Fruit fly (Drosophila melanogaster): Measurements from ENCODE around the gene CG33521.

The CG33521 gene

DNA sequence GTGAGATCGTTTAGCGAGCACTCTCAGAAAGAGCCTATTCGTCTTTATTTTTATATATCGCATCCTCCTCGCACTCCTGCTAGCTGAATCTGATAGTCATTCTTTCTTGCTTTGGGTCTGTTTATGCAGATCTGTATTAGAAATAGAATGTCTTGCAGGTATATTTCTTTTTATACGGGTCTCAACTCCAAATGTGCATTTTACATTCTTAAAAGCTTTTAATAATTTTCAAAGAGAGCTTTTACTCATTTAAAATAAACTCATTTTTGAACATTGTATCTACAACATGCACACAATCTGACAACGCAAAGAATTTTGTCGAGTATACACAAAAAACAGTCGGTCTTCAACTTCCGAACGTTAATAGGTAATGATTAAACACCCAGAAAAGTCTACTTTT lies at the start of gene CG33521:
CG33521 (plus strand) TSS at position 301 of the 400 bp plus-strand sequence.
- TF ChIP-seq noc (tag; optimal IDR thresholded peaks at IDR 0.05): no peak

DNA sequence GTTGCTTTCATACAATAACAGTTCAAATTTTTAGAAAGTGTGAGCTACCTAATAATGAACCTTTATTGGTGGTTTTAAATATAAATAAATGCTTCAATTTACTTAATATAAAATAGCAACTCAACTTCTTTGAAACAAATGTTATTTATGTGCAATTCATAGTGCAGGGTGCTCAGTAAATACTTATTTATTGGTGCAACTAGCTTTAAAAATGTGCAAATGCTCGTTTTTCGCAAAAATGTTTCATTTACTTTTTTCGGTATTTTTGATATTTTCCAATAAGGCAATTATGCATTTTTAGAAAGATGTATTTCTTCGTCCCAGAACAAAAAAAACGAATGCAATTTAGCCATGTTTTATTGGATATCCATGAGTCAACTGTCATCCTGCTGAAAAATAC lies 40.9 kb upstream of the CG33521 start:
- TF ChIP-seq noc (tag; optimal IDR thresholded peaks at IDR 0.05): no peak

DNA sequence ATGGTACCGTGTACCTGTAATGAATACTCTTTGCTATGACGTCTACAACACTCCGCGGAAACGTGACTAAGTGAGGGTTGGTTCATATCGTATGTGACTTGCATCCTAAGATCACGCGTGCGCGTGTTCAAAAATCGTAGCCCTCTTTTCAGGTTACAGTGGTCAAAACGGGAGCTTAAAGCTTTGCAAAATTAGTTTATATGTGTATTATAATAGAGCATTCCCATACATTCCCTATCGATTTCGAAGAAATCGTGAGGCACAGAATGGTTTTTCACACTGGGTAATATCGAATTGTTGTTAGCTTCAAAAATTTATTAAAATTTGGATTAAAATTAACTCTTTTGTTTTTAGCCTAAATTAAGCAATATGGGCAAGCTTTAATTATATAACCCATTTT lies 39.1 kb upstream of the CG33521 start:
- no peak for TF ChIP-seq noc (tag; optimal IDR thresholded peaks at IDR 0.05)

DNA sequence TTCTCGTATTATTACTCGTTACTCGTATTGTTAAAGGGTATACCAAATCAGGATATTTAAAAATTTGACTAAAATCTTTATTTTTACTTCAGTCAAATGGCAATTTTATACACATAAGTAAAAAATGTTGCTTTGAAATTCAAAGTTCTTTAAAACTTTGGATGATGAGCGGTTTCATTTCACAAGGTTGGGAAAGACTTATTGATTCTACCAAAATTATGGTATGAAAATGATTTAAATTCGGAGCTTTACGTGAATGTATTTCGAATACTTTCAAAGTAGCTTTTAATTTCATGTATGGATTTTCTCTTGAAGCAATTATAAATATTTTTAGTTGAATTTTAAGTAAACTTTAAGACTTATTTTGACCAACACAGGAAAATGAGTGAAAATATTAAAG lies 38.4 kb upstream of the CG33521 start, which contains the start of gene Kif3C:
Kif3C (plus strand) TSS at position 301 of the 400 bp plus-strand sequence.
- TF ChIP-seq noc (tag; optimal IDR thresholded peaks at IDR 0.05): no peak

DNA sequence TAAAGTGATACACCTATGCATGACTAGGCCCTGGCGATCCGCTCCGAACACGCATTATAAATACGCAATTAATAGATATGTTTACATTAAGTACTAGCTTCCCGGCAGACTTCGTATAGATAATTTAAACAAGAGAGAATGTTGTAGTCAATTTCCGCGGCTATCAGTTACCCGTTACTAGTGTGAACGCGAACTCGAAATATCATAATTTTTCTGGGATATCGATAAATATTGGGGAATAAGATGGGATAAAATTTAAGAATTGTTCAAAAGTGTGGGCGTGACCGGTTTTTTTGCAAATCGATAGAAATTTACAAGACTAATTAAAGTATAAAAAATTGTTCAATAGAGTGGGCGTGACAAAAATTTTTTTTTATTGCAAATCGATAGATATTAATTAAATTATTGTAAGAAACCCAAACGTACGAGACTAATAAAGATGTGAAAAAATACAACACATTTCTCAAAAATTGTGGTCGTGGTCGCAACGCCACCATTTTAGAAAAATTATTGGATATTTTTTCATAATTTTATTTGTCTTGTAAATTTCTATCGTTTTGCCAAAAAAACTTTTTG lies 37.5 kb upstream of the CG33521 start:
- TF ChIP-seq noc (tag; optimal IDR thresholded peaks at IDR 0.05): no peak

DNA sequence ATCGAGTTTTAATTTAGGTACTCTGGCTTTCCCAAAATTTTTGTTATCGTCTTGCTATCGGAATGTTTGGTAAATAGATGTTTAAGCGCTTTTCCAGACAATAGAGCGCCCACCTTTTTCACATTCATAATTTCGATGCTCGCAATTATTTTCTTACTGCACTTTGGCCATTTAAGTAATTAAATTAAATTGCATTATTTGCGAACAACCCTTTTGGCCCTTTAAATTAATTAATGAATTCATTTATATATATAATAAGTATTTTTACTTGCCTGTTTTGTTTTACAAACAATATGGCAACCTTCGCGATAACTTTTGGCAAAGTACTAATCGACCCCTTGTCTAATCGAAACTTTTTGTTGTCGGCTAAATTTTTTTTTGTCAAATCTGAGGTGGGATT lies 29.3 kb upstream of the CG33521 start:
- TF ChIP-seq noc (tag; optimal IDR thresholded peaks at IDR 0.05): no peak

DNA sequence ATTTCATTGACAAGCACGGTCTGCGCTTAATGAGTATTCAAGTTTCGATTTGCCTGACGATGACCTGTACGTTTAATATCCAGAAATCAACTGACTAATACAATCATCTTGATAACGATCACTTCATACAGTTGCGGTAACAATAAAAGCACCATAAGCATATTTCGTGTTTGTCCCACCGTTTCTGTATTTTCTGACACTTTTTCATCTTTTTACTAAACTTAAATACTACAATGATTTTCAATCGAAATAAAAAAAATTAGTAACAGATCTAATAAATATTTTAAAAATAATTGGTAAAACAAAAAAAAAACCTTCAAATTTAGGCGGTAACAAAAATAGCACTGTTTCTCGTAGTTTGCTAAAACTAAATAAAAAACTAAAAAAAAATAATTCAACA lies 23.5 kb upstream of the CG33521 start, which contains the start of gene CG32017:
CG32017 (minus strand) TSS at position 101 of the 400 bp plus-strand sequence.
- TF ChIP-seq noc (tag; optimal IDR thresholded peaks at IDR 0.05): no peak

DNA sequence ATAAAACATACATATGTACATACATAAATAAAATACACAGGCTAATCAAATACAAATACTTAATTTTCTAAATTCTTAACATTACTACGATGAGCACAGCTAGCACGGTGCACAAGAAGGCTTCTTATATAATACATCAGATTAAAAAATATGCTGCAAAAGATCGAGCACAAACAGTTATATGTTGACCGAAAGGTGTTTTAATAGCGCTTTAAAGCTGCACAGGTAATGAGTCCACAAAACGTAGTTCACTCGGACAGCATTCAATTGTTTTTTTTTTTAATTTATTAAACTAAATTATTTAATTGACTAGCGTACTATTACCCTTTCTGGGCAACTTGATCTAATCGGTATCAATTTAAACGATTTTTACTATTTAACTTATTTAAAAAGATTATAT lies 10.4 kb upstream of the CG33521 start:
- TF ChIP-seq noc (tag; optimal IDR thresholded peaks at IDR 0.05): no peak

DNA sequence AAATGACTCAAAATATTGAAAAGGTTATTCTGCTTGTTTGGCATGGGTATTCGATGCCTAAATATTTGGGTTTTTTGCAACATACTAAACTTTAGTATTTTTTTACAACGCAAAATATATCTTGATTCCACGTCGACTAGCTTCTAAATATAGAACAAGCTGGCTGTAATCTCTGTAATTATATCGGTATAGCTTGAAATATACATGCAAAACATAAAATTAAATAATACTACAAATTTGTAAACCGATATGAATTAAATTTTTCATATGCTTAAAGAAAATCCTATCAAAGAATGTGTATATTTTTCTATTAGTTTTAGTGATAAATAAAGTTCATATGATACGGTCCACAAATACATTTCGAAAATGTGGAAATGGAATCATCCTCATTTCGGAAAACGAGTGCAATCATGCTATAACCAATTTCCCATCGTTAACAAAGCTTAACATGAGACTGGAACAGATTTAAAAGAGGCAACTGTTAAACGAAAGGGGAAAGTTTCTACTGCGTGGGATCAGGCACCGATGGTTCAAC lies 3.9 kb upstream of the CG33521 start, which contains the start of gene pho:
pho (minus strand) TSS at position 38 of the 535 bp plus-strand sequence.
- no peak for TF ChIP-seq noc (tag; optimal IDR thresholded peaks at IDR 0.05)

DNA sequence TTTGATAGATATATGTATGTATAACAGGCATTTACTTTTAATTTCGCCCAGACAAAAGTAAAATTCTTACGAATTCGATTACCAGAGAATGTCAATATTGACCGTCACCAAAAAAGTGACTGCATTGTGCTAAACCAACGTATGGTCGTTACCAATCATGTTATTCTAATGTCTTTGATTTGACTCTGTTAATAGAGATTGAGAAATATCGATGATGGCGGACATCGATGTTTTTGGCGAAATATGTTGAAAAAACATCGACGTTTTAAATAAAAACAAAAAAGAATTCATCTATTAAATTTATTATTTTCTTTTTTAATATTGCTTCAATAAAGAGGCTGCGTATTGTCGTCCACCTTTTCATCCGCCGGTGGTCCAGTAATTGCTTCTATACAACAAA lies 2.8 kb upstream of the CG33521 start:
- TF ChIP-seq noc (tag; optimal IDR thresholded peaks at IDR 0.05): no peak

DNA sequence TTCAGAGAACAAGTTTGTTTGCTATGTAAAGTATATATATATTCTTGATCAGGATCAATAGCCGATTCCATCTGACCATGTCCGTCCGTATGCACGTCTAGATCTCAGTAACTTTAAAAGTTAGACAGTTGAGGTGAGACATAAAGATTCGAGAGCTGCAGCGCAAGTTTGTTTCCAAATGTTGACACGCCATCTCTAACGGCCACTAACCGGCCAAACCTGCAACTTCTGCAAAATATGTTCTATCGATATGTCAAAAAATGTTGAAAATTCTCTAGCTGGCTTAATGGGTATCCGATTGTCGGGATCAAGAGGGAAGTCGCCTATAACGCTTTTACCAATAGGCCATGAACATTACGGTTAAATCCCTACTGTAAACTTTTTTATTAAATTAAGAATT lies 1.3 kb downstream of the CG33521 start:
- no peak for TF ChIP-seq noc (tag; optimal IDR thresholded peaks at IDR 0.05)

DNA sequence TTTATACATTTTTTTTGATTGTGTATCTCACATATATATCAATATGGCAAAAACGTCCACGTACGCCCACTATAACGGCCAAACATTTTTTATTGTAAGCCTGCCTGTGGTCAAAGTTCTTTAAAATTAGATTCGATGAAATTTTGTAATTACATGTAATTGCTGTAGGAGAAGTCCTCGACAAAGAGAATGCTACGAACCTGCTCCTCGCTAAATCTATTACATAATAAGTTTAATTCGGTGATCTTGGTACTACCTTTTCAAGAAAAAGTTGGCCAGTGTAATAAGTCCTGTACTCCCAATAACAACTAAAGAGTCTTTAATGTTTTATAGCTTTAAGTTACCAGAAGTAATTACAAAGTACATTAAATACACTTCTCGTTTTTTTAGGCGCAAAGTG lies 6.1 kb downstream of the CG33521 start:
- no peak for TF ChIP-seq noc (tag; optimal IDR thresholded peaks at IDR 0.05)

DNA sequence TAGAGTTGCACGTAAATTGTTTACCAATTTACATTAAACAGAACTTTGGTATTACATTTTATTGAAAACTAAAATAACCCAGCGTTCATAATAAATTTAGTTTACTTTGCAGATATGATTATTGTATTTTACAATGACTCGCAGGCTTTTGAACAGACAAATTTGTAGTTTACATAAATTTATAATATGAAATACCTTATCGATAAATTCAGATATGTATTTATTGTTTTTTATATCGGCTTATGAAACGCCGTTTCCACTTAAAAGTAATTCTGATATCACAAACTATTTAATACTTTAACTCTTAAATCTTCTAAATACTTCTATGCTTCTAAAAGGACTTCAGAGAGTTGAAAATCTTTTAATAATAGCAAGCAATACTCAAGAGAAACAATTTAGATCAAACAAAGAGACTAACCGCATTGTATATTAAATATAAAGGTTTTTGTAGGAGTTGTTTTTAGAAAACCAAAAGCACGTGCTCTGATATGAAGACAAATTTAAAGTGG lies 11.1 kb downstream of the CG33521 start, which contains the start of gene PIP4K:
PIP4K (minus strand) TSS at position 196 of the 509 bp plus-strand sequence.
- TF ChIP-seq noc (tag; optimal IDR thresholded peaks at IDR 0.05): no peak

DNA sequence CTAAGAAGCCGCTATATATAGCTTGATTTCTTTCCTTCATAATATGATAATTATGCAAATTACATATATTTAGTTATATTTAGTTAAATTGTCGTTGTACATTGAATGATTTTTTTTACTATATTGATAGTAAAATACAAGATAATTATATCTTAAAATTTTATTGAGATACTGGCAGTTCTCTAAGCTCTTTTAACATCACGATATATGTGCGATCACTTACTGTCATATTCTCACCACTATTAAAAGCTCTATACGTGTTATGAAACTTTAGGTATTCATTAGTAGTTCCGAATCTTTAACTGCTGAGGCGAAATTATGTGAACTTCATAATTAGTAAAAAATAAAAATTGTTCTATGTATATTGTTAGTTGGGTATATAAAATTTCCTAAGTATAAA lies 13.0 kb downstream of the CG33521 start, which contains the start of gene Mitf:
Mitf (plus strand) TSS at position 254 of the 400 bp plus-strand sequence.
- no peak for TF ChIP-seq noc (tag; optimal IDR thresholded peaks at IDR 0.05)

DNA sequence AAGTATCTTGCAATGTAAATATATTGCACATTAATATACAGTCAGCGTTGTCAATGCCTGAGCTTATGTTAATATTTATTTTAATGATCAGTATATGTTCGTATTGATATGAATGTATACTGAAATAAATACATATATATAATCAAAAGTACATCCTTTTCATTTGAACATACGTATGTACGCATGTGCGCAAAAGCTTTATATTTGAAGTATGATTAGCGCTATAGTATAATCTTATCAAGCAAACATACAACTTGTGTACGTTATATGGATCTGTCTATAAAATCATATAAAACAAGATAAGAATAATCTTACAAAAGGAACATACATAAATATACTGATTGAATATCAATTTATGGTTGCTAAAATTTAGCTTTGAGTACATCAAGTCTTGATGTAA lies 13.6 kb downstream of the CG33521 start:
- no peak for TF ChIP-seq noc (tag; optimal IDR thresholded peaks at IDR 0.05)

DNA sequence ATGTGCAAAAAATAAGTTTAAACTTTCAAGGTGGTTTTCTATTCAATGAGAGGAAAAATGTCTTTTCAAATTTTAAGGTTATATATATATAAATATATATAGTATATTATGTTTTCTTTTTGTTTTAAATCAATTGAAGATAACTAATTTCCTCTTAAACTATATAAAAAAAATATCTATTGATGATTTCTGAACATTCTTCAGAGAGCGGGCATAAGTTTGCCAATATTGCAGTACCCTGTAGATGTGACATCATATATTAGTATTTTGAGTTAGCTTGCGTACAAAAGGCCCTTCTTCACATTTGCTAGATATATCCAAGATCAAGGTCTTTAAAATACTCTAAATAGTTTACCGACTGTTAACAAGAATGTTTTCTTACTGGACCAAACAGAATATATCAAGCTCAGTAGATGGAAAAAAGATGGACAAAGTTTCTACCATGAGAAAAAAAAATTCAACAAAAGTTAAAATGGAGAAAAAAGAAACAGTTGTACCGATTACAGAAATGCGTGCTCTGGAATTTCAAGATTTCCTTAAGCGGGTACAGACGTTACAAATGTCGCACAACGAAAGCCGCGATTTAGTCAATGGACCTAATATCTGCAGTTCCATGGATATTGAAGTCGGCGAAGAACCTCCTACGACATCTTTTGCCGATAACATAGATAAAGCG lies 33.3 kb downstream of the CG33521 start:
- TF ChIP-seq noc (tag; optimal IDR thresholded peaks at IDR 0.05): no peak

DNA sequence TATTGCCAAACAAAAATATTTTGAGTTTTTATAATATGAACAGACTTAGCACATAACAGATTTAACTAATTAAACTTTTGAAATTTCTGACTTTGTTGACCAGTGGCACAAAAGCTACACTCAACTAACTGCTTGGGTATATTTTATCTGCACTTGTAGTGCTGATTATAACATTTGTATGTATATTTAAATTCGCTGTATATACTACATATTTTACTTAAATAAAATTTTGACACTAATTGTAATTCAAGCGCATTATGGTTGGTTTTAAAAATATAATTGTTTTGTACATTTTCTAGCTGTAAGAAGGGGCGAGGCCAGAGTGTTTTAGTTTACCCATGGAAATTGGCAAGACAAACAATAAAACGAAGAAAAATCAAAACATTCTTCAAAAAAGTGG lies 38.7 kb downstream of the CG33521 start:
- TF ChIP-seq noc (tag; optimal IDR thresholded peaks at IDR 0.05): no peak
